Worm (Caenorhabditis elegans): ENCODE measurements around the gene T19C9.10.
"Not testable (repeated sequence)": the region's sequence is repeated elsewhere in the genome, so short reads cannot be mapped to it uniquely, and the experiment has no call there.

Gene T19C9.10

ce11 chrV:17258868-17259267 is 22.5 kb downstream of the T19C9.10 start, which contains the start of gene fbxa-85:
fbxa-85 (plus strand) TSS chrV:17259168.
- no peak for TF ChIP-seq dao-5 (tag; optimal IDR thresholded peaks at IDR 0.05)
- no peak for TF ChIP-seq him-1 (tag; optimal IDR thresholded peaks at IDR 0.05)
- no peak for TF ChIP-seq W03F9.2 (tag; optimal IDR thresholded peaks at IDR 0.05)

DNA sequence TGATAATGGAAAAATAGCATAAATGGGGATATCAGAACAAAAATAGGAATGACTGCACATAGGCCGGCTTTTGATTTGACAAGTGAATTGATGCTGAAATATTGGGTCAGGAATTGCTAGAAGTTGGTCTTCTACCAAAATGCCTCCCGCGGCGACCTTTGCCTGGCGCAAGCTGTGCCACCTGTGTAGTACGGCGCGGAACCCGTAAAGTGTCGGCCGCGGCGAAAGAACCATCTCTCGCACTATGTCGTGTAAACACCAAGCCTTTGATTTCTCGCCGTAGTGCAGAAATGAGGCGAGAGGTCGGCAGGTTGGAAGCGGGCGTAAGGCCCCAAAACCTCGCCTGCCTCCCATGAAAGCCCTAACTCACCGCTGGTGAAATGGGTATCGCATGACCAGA is 25.0 kb downstream of the T19C9.10 start:
- no peak for TF ChIP-seq him-1 (tag; optimal IDR thresholded peaks at IDR 0.05)
- TF ChIP-seq W03F9.2 (tag; optimal IDR thresholded peaks at IDR 0.05) = no peak
- TF ChIP-seq dao-5 (tag; optimal IDR thresholded peaks at IDR 0.05) = no peak

DNA sequence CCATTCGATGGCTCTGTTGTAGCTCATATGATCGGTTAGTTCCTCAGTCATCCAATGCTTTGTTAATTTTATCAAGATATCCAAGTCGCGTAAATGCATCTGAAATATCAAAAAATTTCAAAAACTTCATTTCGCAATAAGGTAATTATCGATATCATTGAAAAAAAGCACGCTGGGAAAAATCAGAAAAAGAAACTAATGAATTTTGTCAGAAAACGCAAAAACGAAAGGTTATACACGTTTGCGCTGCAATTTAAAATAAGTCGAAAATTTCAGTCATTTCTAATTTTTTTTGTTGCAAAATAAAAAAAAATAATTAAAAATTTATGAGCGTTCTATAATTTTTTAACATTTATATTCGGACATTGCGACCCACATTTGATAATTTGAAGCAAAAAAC is 28.5 kb downstream of the T19C9.10 start, which contains the start of gene K10G4.3:
TSS of gene K10G4.3 (minus strand) at position 101 of the 400 bp plus-strand sequence.
- not testable (repeated sequence) for TF ChIP-seq dao-5, him-1, W03F9.2 (tag; optimal IDR thresholded peaks at IDR 0.05)

DNA sequence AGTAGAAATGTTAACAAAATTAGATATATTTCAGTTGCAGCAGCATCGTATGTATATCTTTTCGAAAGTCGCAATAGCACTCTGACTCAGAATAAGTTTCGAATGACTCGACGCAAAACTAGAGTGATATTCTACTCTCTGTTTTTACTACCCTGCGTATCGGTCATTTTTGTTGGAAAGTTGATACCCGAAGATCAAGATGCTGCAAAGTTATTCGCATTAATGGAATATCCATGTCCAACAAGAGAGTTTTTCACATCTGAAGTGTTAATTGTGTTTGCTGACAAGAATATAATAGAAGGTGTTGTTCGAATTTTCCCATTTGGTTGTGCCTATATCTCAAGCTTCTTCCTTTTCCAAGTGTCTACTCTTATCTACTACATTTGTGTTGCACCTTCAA is 35.7 kb downstream of the T19C9.10 start:
- TF ChIP-seq W03F9.2 (tag; optimal IDR thresholded peaks at IDR 0.05) (no peak), him-1 (tag; optimal IDR thresholded peaks at IDR 0.05) (no peak), dao-5 (tag; optimal IDR thresholded peaks at IDR 0.05) (no peak)

ce11 chrV:17273249-17273648 is 36.9 kb downstream of the T19C9.10 start, which contains the start of gene K10G4.10:
K10G4.10 (plus strand) TSS chrV:17273549.
- TF ChIP-seq him-1 (tag; optimal IDR thresholded peaks at IDR 0.05) (no peak), W03F9.2 (tag; optimal IDR thresholded peaks at IDR 0.05) (no peak), dao-5 (tag; optimal IDR thresholded peaks at IDR 0.05) (no peak)

DNA sequence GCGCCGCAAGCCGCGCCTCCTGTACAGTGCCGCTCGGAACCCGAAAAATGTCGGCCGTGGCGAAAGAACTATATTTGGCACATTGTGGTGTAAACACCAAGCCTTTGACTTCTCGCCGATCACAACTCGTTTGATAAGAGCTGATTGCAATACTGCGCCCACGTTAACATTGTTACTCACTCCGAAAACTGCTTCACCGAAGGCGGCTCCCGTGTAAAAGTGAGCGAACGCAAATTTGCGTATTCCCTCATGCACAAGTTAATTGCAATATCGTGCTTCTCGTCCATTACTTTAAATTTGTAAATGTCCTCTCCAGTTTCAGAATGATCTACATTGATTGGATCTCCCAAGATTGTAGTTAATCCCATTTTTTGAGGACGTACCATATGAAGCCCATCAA is 47.8 kb downstream of the T19C9.10 start:
- TF ChIP-seq dao-5 (tag; optimal IDR thresholded peaks at IDR 0.05) = no peak
- TF ChIP-seq W03F9.2 (tag; optimal IDR thresholded peaks at IDR 0.05) = no peak
- no peak for TF ChIP-seq him-1 (tag; optimal IDR thresholded peaks at IDR 0.05)

All from whole organism, L4/young adult.